Fruit fly (Drosophila melanogaster) whole organism, embryonic: ENCODE data around the gene CG32845.

Experiments used
- Ada2b ChIP-seq: fragments of 200-800 bp; sonication (Bioruptor generic); IDR thresholded peaks from 2 replicates; pipeline ENCODE4 v1.3.6; 2022; ENCODE audit warnings: missing biosample characterization, missing genetic modification characterization
- BEAF-32 ChIP-seq: fragments of 200-800 bp; sonication (Bioruptor generic); optimal IDR thresholded peaks from 3 replicates; lab custom pipeline; 2017; ENCODE audit warnings: missing biosample characterization, missing genetic modification characterization, mild to moderate bottlenecking, moderate library complexity, missing genetic modification reagents
- Bteb2 ChIP-seq: fragments of 200-800 bp; sonication (Bioruptor generic); optimal IDR thresholded peaks from 2 replicates; lab custom pipeline; 2016; ENCODE audit warnings: missing biosample characterization, missing genetic modification characterization
- CG12104 ChIP-seq: fragments of 200-800 bp; sonication (Bioruptor generic); optimal IDR thresholded peaks from 3 replicates; lab custom pipeline; 2016; ENCODE audit warnings: missing biosample characterization, missing genetic modification characterization
- CG12219 ChIP-seq: fragments of 200-800 bp; sonication (Bioruptor generic); optimal IDR thresholded peaks from 3 replicates; lab custom pipeline; 2018; ENCODE audit warnings: missing biosample characterization, mild to moderate bottlenecking, missing genetic modification characterization
- CG12236 ChIP-seq: fragments of 200-800 bp; sonication (Bioruptor generic); optimal IDR thresholded peaks from 2 replicates; lab custom pipeline; 2016; ENCODE audit warnings: missing biosample characterization, missing genetic modification characterization
- CG12769 ChIP-seq: fragments of 200-800 bp; sonication (Bioruptor generic); optimal IDR thresholded peaks from 2 replicates; lab custom pipeline; 2019; ENCODE audit warnings: missing biosample characterization, mild to moderate bottlenecking, missing genetic modification characterization, moderate library complexity
- CG12942 ChIP-seq: fragments of 200-800 bp; sonication (Bioruptor generic); optimal IDR thresholded peaks from 3 replicates; lab custom pipeline; 2016; ENCODE audit warnings: missing biosample characterization, missing genetic modification characterization
- CG14441 ChIP-seq: fragments of 200-800 bp; sonication (Bioruptor generic); IDR thresholded peaks from 2 replicates; pipeline ENCODE4 v1.3.6; 2022; ENCODE audit warnings: missing biosample characterization, missing genetic modification characterization
- CG1602 ChIP-seq: fragments of 200-800 bp; sonication (Bioruptor generic); optimal IDR thresholded peaks from 3 replicates; lab custom pipeline; 2016; ENCODE audit warnings: missing biosample characterization, missing genetic modification characterization
- CG16863 ChIP-seq: fragments of 200-800 bp; sonication (Bioruptor generic); optimal IDR thresholded peaks from 3 replicates; lab custom pipeline; 2016; ENCODE audit warnings: missing biosample characterization, missing genetic modification characterization
- CG2712 ChIP-seq: fragments of 200-800 bp; optimal IDR thresholded peaks from 3 replicates; lab custom pipeline; 2019; ENCODE audit warnings: missing biosample characterization, mild to moderate bottlenecking, missing genetic modification characterization, moderate library complexity
- CG31224 ChIP-seq: fragments of 200-800 bp; sonication (Bioruptor generic); IDR thresholded peaks from 2 replicates; pipeline ENCODE4 v1.3.6; 2022; ENCODE audit warnings: missing biosample characterization, missing genetic modification characterization
- CG32772 ChIP-seq: fragments of 200-800 bp; sonication (Bioruptor generic); IDR thresholded peaks from 2 replicates; pipeline ENCODE4 v1.3.6; 2022; ENCODE audit warnings: missing biosample characterization, missing genetic modification characterization
- CG3726 ChIP-seq: fragments of 200-800 bp; sonication (Bioruptor generic); IDR thresholded peaks from 3 replicates; pipeline ENCODE4, ENCODE4 v1.3.6; 2022; ENCODE audit warnings: missing biosample characterization, missing genetic modification characterization
- CG4328 ChIP-seq: fragments of 200-800 bp; sonication (Bioruptor generic); optimal IDR thresholded peaks from 3 replicates; lab custom pipeline; 2017; ENCODE audit warnings: missing biosample characterization, missing genetic modification reagents, missing genetic modification characterization
- CG7928 ChIP-seq: fragments of 200-800 bp; sonication (Bioruptor generic); optimal IDR thresholded peaks from 2 replicates; lab custom pipeline; 2017; ENCODE audit warnings: missing biosample characterization, mild to moderate bottlenecking, missing genetic modification characterization
- CG9437 ChIP-seq: fragments of 200-800 bp; sonication (Bioruptor generic); optimal IDR thresholded peaks from 2 replicates; lab custom pipeline; 2018; ENCODE audit warnings: missing biosample characterization, mild to moderate bottlenecking, missing genetic modification characterization
- CHES-1-like ChIP-seq: fragments of 200-800 bp; sonication (Bioruptor generic); optimal IDR thresholded peaks from 2 replicates; lab custom pipeline; 2016; ENCODE audit warnings: missing biosample characterization, missing genetic modification characterization
- CkIIα-i1 ChIP-seq: fragments of 200-800 bp; sonication (Bioruptor generic); IDR thresholded peaks from 2 replicates; pipeline ENCODE4 v1.3.6; 2022; ENCODE audit warnings: missing biosample characterization, missing genetic modification characterization
- Dfd ChIP-seq, 2 experiments: fragments of >200 bp; optimal IDR thresholded peaks; 2 replicates each; lab custom pipeline; 2017; ENCODE audit warnings: missing biosample characterization in 2 of 2, missing genetic modification characterization in 2 of 2
- Fer3 ChIP-seq: fragments of 200-800 bp; sonication (Bioruptor generic); optimal IDR thresholded peaks from 2 replicates; lab custom pipeline; 2018; ENCODE audit warnings: missing biosample characterization, mild to moderate bottlenecking, missing genetic modification characterization, moderate library complexity
- Hr39 ChIP-seq: fragments of >200 bp; optimal IDR thresholded peaks from 2 replicates; lab custom pipeline; 2017
- Jarid2 ChIP-seq: fragments of 200-800 bp; sonication (Bioruptor generic); optimal IDR thresholded peaks from 3 replicates; lab custom pipeline; 2017; ENCODE audit warnings: mild to moderate bottlenecking, missing biosample characterization, missing genetic modification reagents, missing genetic modification characterization
- MTF-1 ChIP-seq: fragments of 200-800 bp; sonication (Bioruptor generic); optimal IDR thresholded peaks from 2 replicates; lab custom pipeline; 2018; ENCODE audit warnings: missing biosample characterization, mild to moderate bottlenecking, missing genetic modification characterization, borderline replicate concordance
- Med ChIP-seq: fragments of 200-800 bp; sonication (Bioruptor generic); peaks from one replicate; lab custom pipeline; 2016; ENCODE audit warnings: missing biosample characterization, missing genetic modification characterization, mild to moderate bottlenecking, inconsistent platforms, moderate library complexity
- Nf-YA ChIP-seq: fragments of 200-800 bp; sonication (Bioruptor generic); IDR thresholded peaks from 2 replicates; pipeline ENCODE4 v1.3.6; 2022; ENCODE audit warnings: missing biosample characterization, missing genetic modification characterization
- Oaz ChIP-seq: fragments of 200-800 bp; sonication (Bioruptor generic); IDR thresholded peaks from 2 replicates; pipeline ENCODE4 v1.3.6; 2022; ENCODE audit warnings: missing biosample characterization, missing genetic modification characterization
- Pdp1 ChIP-seq, 2 experiments: fragments of 200-800 bp; sonication (Bioruptor generic); optimal IDR thresholded peaks; 3 replicates each; lab custom pipeline; 2016; ENCODE audit warnings: missing biosample characterization in 2 of 2, missing genetic modification characterization in 2 of 2, mild to moderate bottlenecking in 1 of 2, moderate library complexity in 1 of 2
- Side ChIP-seq: fragments of 200-800 bp; sonication (Bioruptor generic); optimal IDR thresholded peaks from 2 replicates; lab custom pipeline; 2016; ENCODE audit warnings: missing biosample characterization, missing genetic modification characterization
- Six4 ChIP-seq: fragments of 200-800 bp; sonication (Bioruptor generic); optimal IDR thresholded peaks from 2 replicates; lab custom pipeline; 2016; ENCODE audit warnings: missing biosample characterization, missing genetic modification characterization
- TFAM ChIP-seq: fragments of 200-800 bp; sonication (Bioruptor generic); optimal IDR thresholded peaks from 2 replicates; lab custom pipeline; 2017; ENCODE audit warnings: missing biosample characterization, missing genetic modification characterization, inconsistent platforms
- Usf ChIP-seq: fragments of 200-800 bp; sonication (Bioruptor generic); optimal IDR thresholded peaks from 2 replicates; lab custom pipeline; 2017; ENCODE audit warnings: missing genotype, missing biosample characterization, missing genetic modification characterization
- az2 ChIP-seq: fragments of 200-800 bp; sonication (Bioruptor generic); optimal IDR thresholded peaks from 3 replicates; lab custom pipeline; 2016; ENCODE audit warnings: missing biosample characterization, missing genetic modification characterization
- ci ChIP-seq: fragments of 200-800 bp; sonication (Bioruptor generic); IDR thresholded peaks from 3 replicates; pipeline ENCODE4 v1.3.6; 2022; ENCODE audit warnings: missing biosample characterization, missing genetic modification characterization
- dan ChIP-seq: fragments of 200-800 bp; sonication (Bioruptor generic); IDR thresholded peaks from 2 replicates; pipeline ENCODE4 v1.3.6; 2022; ENCODE audit warnings: missing biosample characterization, missing genetic modification characterization
- ewg ChIP-seq: fragments of 200-800 bp; sonication (Bioruptor generic); optimal IDR thresholded peaks from 3 replicates; lab custom pipeline; 2017; ENCODE audit warnings: mild to moderate bottlenecking, missing biosample characterization, missing genetic modification reagents, missing genetic modification characterization
- eyg ChIP-seq: fragments of 200-800 bp; sonication (Bioruptor generic); optimal IDR thresholded peaks from 3 replicates; lab custom pipeline; 2016; ENCODE audit warnings: missing biosample characterization, missing genetic modification characterization
- gce ChIP-seq: fragments of 200-800 bp; sonication (Bioruptor generic); IDR thresholded peaks from 3 replicates; pipeline ENCODE4 v1.3.6; 2022; ENCODE audit warnings: missing biosample characterization, missing genetic modification characterization
- gcm ChIP-seq: fragments of 200-800 bp; sonication (Bioruptor generic); optimal IDR thresholded peaks from 2 replicates; lab custom pipeline; 2019; ENCODE audit warnings: missing biosample characterization, mild to moderate bottlenecking, missing genetic modification characterization, moderate library complexity
- h ChIP-seq: fragments of >200 bp; optimal IDR thresholded peaks from 2 replicates; lab custom pipeline; 2017
- lola ChIP-seq, 3 experiments: fragments of >200 bp in 2 of 3; fragments of 200-800 bp in 1 of 3; sonication (Bioruptor generic) in 1 of 3; optimal IDR thresholded peaks; 2 replicates each; lab custom pipeline; 2017 to 2019; ENCODE audit warnings: missing biosample characterization in 3 of 3, missing genetic modification characterization in 3 of 3, mild to moderate bottlenecking in 1 of 3, moderate library complexity in 1 of 3
- nerfin-1 ChIP-seq: fragments of 200-800 bp; sonication (Bioruptor generic); optimal IDR thresholded peaks from 3 replicates; lab custom pipeline; 2019; ENCODE audit warnings: missing biosample characterization, mild to moderate bottlenecking, missing genetic modification characterization, moderate library complexity
- phol ChIP-seq: fragments of 200-800 bp; sonication (Bioruptor generic); optimal IDR thresholded peaks from 3 replicates; lab custom pipeline; 2018; ENCODE audit warnings: missing biosample characterization, mild to moderate bottlenecking, missing genetic modification characterization, moderate library complexity
- pita ChIP-seq: fragments of 200-800 bp; sonication (Bioruptor generic); optimal IDR thresholded peaks from 2 replicates; lab custom pipeline; 2017; ENCODE audit warnings: missing biosample characterization, mild to moderate bottlenecking, missing genetic modification characterization
- pnt ChIP-seq: fragments of 200-800 bp; sonication (Bioruptor generic); optimal IDR thresholded peaks from 3 replicates; lab custom pipeline; 2016; ENCODE audit warnings: missing biosample characterization, missing genetic modification characterization
- psq ChIP-seq: fragments of 200-800 bp; sonication (Bioruptor generic); optimal IDR thresholded peaks from 2 replicates; lab custom pipeline; 2017; ENCODE audit warnings: missing biosample characterization, missing genetic modification characterization
- sima ChIP-seq: fragments of 200-800 bp; sonication (Bioruptor generic); optimal IDR thresholded peaks from 2 replicates; lab custom pipeline; 2016; ENCODE audit warnings: missing biosample characterization, missing genetic modification characterization
- trem ChIP-seq: fragments of 200-800 bp; optimal IDR thresholded peaks from 3 replicates; lab custom pipeline; 2019; ENCODE audit warnings: missing biosample characterization, mild to moderate bottlenecking, missing genetic modification characterization, moderate library complexity
- twi ChIP-seq: fragments of 200-800 bp; optimal IDR thresholded peaks from 2 replicates; lab custom pipeline; 2019; ENCODE audit warnings: missing biosample characterization, mild to moderate bottlenecking, missing genetic modification characterization, moderate library complexity
- usp ChIP-seq: fragments of >200 bp; optimal IDR thresholded peaks from 2 replicates; lab custom pipeline; 2017; ENCODE audit warnings: missing biosample characterization, missing genetic modification characterization
- vvl ChIP-seq: fragments of 200-800 bp; sonication (Bioruptor generic); IDR thresholded peaks from 2 replicates; pipeline ENCODE4 v1.3.6; 2022; ENCODE audit warnings: missing biosample characterization, missing genetic modification characterization

CG32845 gene

dm6 chr3L:246644-247199, 26.5 kb downstream of the CG32845 start (continued):
- TF ChIP-seq CG32772 (GFP tag; lab: Robert Waterston, UW) (no peak), dan (no peak), CG31224 (GFP tag; lab: Robert Waterston, UW) (no peak), twi (tag; lab: Kevin White, UChicago) (peak; percentile 44), Med (GFP tag; lab: Kevin White, UChicago) (peak; percentile 94), ci (GFP tag; lab: Robert Waterston, UW) (peak; percentile 84), Side (GFP tag; lab: Kevin White, UChicago) (peak; percentile 54), Bteb2 (GFP tag; lab: Kevin White, UChicago) (no peak), Ada2b (GFP tag; lab: Robert Waterston, UW) (peak; percentile 22; the same call in 1 of the 2 replicates), CG3726 (GFP tag; lab: Robert Waterston, UW) (no peak), Usf (GFP tag; lab: Kevin White, UChicago) (no peak), CG9437 (GFP tag; lab: Kevin White, UChicago) (peak; percentile 58), h (no peak), CG12104 (GFP tag; lab: Kevin White, UChicago) (no peak), Nf-YA (GFP tag; lab: Robert Waterston, UW) (peak; percentile 87), vvl (GFP tag; lab: Robert Waterston, UW) (no peak), MTF-1 (GFP tag; lab: Kevin White, UChicago) (no peak), CG12769 (no peak), CkIIα-i1 (GFP tag; lab: Robert Waterston, UW) (no peak), CG4328 (GFP tag; lab: Kevin White, UChicago) (no peak), CG12236 (GFP tag; lab: Kevin White, UChicago) (no peak), Six4 (no peak), CG16863 (peak; percentile 26), CG2712 (tag; lab: Kevin White, UChicago) (peak; percentile 29), CG1602 (GFP tag; lab: Kevin White, UChicago) (peak; percentile 34), Pdp1 (GFP tag; optimal IDR thresholded peaks at IDR 0.05; lab: Kevin White, UChicago) (peak; percentile 29 to 88), Oaz (GFP tag; lab: Robert Waterston, UW) (peak; percentile 10; the same call in 1 of the 2 replicates), nerfin-1 (tag; lab: Kevin White, UChicago) (peak; percentile 15), CG7928 (GFP tag; lab: Kevin White, UChicago) (peak; percentile 60), sima (GFP tag; lab: Kevin White, UChicago) (no peak), TFAM (GFP tag; lab: Kevin White, UChicago) (no peak), gce (GFP tag; lab: Robert Waterston, UW) (0 out of 3 replicates have a peak, but pooled peaks have one; percentile 52), eyg (GFP tag; lab: Kevin White, UChicago) (peak; percentile 17), usp (GFP tag; lab: Kevin White, UChicago) (no peak), trem (tag; lab: Kevin White, UChicago) (peak; percentile 83), CG12219 (GFP tag; lab: Kevin White, UChicago) (no peak), CHES-1-like (GFP tag; lab: Kevin White, UChicago) (peak; percentile 50), Dfd (GFP tag; optimal IDR thresholded peaks at IDR 0.05; lab: Kevin White, UChicago) (no peak), CG12942 (GFP tag; lab: Kevin White, UChicago) (no peak), Hr39 (lab: Kevin White, UChicago) (no peak), psq (no peak), pnt (GFP tag; lab: Kevin White, UChicago) (no peak), BEAF-32 (peak; percentile 68), CG14441 (0 out of 2 replicates have a peak, but pooled peaks have one; percentile 29), phol (tag; lab: Kevin White, UChicago) (peak; percentile 86), az2 (GFP tag; lab: Kevin White, UChicago) (peak; percentile 6), pita (no peak), ewg (GFP tag; lab: Kevin White, UChicago) (no peak), Fer3 (no peak), Jarid2 (no peak), lola (GFP tag; optimal IDR thresholded peaks at IDR 0.05; lab: Kevin White, UChicago) (no peak), gcm (GFP tag; lab: Kevin White, UChicago) (no peak)
